Worm (Caenorhabditis elegans): ENCODE measurements around the gene C16C4.17.

ce11 chrII:1864278-1864677 lies at the start of gene C16C4.17:
- TF ChIP-seq him-1 (tag; optimal IDR thresholded peaks at IDR 0.05) (no peak), dao-5 (tag; optimal IDR thresholded peaks at IDR 0.05) (no peak), W03F9.2 (tag; optimal IDR thresholded peaks at IDR 0.05) (no peak)
